Fruit fly (Drosophila melanogaster) whole organism, embryonic: ENCODE measurements around the gene CG31121.
A peak's percentile ranks its signal among the peaks of the same experiment; 100 is the strongest.

ENCODE experiments used
- Bdp1 ChIP-seq: fragments of 200-800 bp; sonication (Bioruptor generic); optimal IDR thresholded peaks from 3 replicates; lab custom pipeline; 2016; ENCODE audit warnings: missing biosample characterization, missing genetic modification characterization
- CG16813 ChIP-seq: fragments of 200-800 bp; sonication (Bioruptor generic); IDR thresholded peaks from 3 replicates; pipeline ENCODE4 v1.3.6; 2022; ENCODE audit warnings: missing biosample characterization, missing genetic modification characterization; ENCODE audit not compliant: partially characterized antibody
- CG2116 ChIP-seq: fragments of 200-800 bp; sonication (Bioruptor generic); optimal IDR thresholded peaks from 3 replicates; lab custom pipeline; 2018; ENCODE audit warnings: missing biosample characterization, mild to moderate bottlenecking, missing genetic modification characterization
- CG2202 ChIP-seq: fragments of 200-800 bp; sonication (Bioruptor generic); optimal IDR thresholded peaks from 2 replicates; lab custom pipeline; 2018; ENCODE audit warnings: missing biosample characterization, mild to moderate bottlenecking, missing genetic modification characterization
- CG33557 ChIP-seq: fragments of 200-800 bp; sonication (Bioruptor generic); optimal IDR thresholded peaks from 2 replicates; lab custom pipeline; 2019; ENCODE audit warnings: missing biosample characterization, mild to moderate bottlenecking, missing genetic modification characterization, moderate library complexity
- CG3407 ChIP-seq: fragments of 200-800 bp; sonication (Bioruptor generic); optimal IDR thresholded peaks from 2 replicates; lab custom pipeline; 2018; ENCODE audit warnings: missing biosample characterization, mild to moderate bottlenecking, missing genetic modification characterization
- CG42726 ChIP-seq: fragments of 200-800 bp; sonication (Bioruptor generic); IDR thresholded peaks from 2 replicates; pipeline ENCODE4 v1.3.6; 2022; ENCODE audit warnings: missing biosample characterization, missing genetic modification characterization; ENCODE audit not compliant: partially characterized antibody
- CG6683 ChIP-seq: fragments of 200-800 bp; sonication (Bioruptor generic); optimal IDR thresholded peaks from 2 replicates; lab custom pipeline; 2017; ENCODE audit warnings: missing biosample characterization, mild to moderate bottlenecking, missing genetic modification characterization, missing genetic modification reagents
- CG6791 ChIP-seq: fragments of 200-800 bp; sonication (Bioruptor generic); IDR thresholded peaks from 3 replicates; pipeline ENCODE4 v1.3.6; 2022; ENCODE audit warnings: missing biosample characterization, missing genetic modification characterization; ENCODE audit not compliant: partially characterized antibody
- CG7372 ChIP-seq: fragments of 200-800 bp; sonication (Bioruptor generic); IDR thresholded peaks from 2 replicates; pipeline ENCODE4 v1.3.6; 2022; ENCODE audit warnings: missing biosample characterization, missing genetic modification characterization
- CG7786 ChIP-seq: fragments of 200-800 bp; sonication (Bioruptor generic); optimal IDR thresholded peaks from 2 replicates; lab custom pipeline; 2016; ENCODE audit warnings: missing biosample characterization, missing genetic modification characterization
- CG8359 ChIP-seq: fragments of 200-800 bp; sonication (Bioruptor generic); optimal IDR thresholded peaks from 2 replicates; lab custom pipeline; 2017; ENCODE audit warnings: missing biosample characterization, mild to moderate bottlenecking, missing genetic modification characterization, borderline replicate concordance
- CG9727 ChIP-seq: fragments of 200-800 bp; sonication (Bioruptor generic); optimal IDR thresholded peaks from 3 replicates; lab custom pipeline; 2017; ENCODE audit warnings: missing biosample characterization, mild to moderate bottlenecking, missing genetic modification characterization
- Dll ChIP-seq: fragments of 200-800 bp; sonication (Bioruptor generic); IDR thresholded peaks from 4 replicates; pipeline ENCODE4 v1.3.6; 2022; ENCODE audit warnings: missing biosample characterization, missing genetic modification characterization; ENCODE audit not compliant: partially characterized antibody
- Drgx ChIP-seq: fragments of 200-800 bp; sonication (Bioruptor generic); IDR thresholded peaks from 2 replicates; pipeline ENCODE4 v1.3.6; 2022; ENCODE audit warnings: missing biosample characterization, missing genetic modification characterization
- Opbp ChIP-seq: fragments of 200-800 bp; sonication (Bioruptor generic); IDR thresholded peaks from 3 replicates; pipeline ENCODE4 v1.3.6; 2022; ENCODE audit warnings: missing biosample characterization, missing genetic modification characterization; ENCODE audit not compliant: partially characterized antibody
- Ptx1 ChIP-seq: fragments of 200-800 bp; sonication (Bioruptor generic); IDR thresholded peaks from 2 replicates; pipeline ENCODE4 v1.3.6; 2022; ENCODE audit warnings: missing biosample characterization, missing genetic modification characterization
- Scr ChIP-seq: fragments of 200-800 bp; sonication (Bioruptor generic); IDR thresholded peaks from 2 replicates; pipeline ENCODE4 v1.3.6; 2022; ENCODE audit warnings: missing biosample characterization, missing genetic modification characterization; ENCODE audit not compliant: partially characterized antibody
- Xbp1 ChIP-seq: fragments of 200-800 bp; sonication (Bioruptor generic); optimal IDR thresholded peaks from 3 replicates; lab custom pipeline; 2016; ENCODE audit warnings: missing biosample characterization, mild to moderate bottlenecking, missing genetic modification characterization
- amos ChIP-seq: fragments of 200-800 bp; sonication (Bioruptor generic); IDR thresholded peaks from 2 replicates; pipeline ENCODE4 v1.3.6; 2022; ENCODE audit warnings: missing biosample characterization, missing genetic modification characterization; ENCODE audit not compliant: partially characterized antibody
- ash1 ChIP-seq: fragments of 200-800 bp; sonication (Bioruptor generic); optimal IDR thresholded peaks from 2 replicates; lab custom pipeline; 2018; ENCODE audit warnings: missing biosample characterization, mild to moderate bottlenecking, missing genetic modification characterization
- ato ChIP-seq: fragments of 200-800 bp; sonication (Bioruptor generic); IDR thresholded peaks from 2 replicates; pipeline ENCODE4 v1.3.6; 2022; ENCODE audit warnings: missing biosample characterization, missing genetic modification characterization; ENCODE audit not compliant: partially characterized antibody
- da ChIP-seq: fragments of 200-800 bp; sonication (Bioruptor generic); optimal IDR thresholded peaks from 2 replicates; lab custom pipeline; 2016; ENCODE audit warnings: missing biosample characterization, missing genetic modification characterization
- ems ChIP-seq: fragments of 200-800 bp; sonication (Bioruptor generic); optimal IDR thresholded peaks from 3 replicates; lab custom pipeline; 2016; ENCODE audit warnings: missing biosample characterization, missing genetic modification characterization
- fd102C ChIP-seq: fragments of 200-800 bp; sonication (Bioruptor generic); optimal IDR thresholded peaks from 2 replicates; lab custom pipeline; 2018; ENCODE audit warnings: missing biosample characterization, mild to moderate bottlenecking, missing genetic modification characterization, moderate library complexity
- gro ChIP-seq: fragments of 200-800 bp; sonication (Bioruptor generic); optimal IDR thresholded peaks from 2 replicates; lab custom pipeline; 2016; ENCODE audit warnings: missing biosample characterization, missing genetic modification characterization
- hbn ChIP-seq: fragments of 200-800 bp; sonication (Bioruptor generic); IDR thresholded peaks from 2 replicates; pipeline ENCODE4 v1.3.6; 2022; ENCODE audit warnings: missing biosample characterization, missing genetic modification characterization; ENCODE audit not compliant: partially characterized antibody
- kay ChIP-seq: fragments of 200-800 bp; sonication (Bioruptor generic); optimal IDR thresholded peaks from 2 replicates; lab custom pipeline; 2016; ENCODE audit warnings: missing biosample characterization, missing genetic modification characterization
- phol ChIP-seq: fragments of 200-800 bp; sonication (Bioruptor generic); optimal IDR thresholded peaks from 3 replicates; lab custom pipeline; 2018; ENCODE audit warnings: missing biosample characterization, mild to moderate bottlenecking, missing genetic modification characterization, moderate library complexity
- prd ChIP-seq, 3 experiments: fragments of >200 bp in 2 of 3; fragments of 200-800 bp in 1 of 3; sonication (Bioruptor generic) in 1 of 3; optimal IDR thresholded peaks in 2 of 3; IDR thresholded peaks in 1 of 3; 2 replicates in 2 of 3; 3 replicates in 1 of 3; pipeline versions ENCODE4 v1.3.6 to Lab custom; 2017 to 2022; ENCODE audit warnings: missing biosample characterization in 1 of 3, missing genetic modification characterization in 1 of 3
- run ChIP-seq: fragments of 200-800 bp; sonication (Bioruptor generic); optimal IDR thresholded peaks from 3 replicates; lab custom pipeline; 2018; ENCODE audit warnings: missing biosample characterization, mild to moderate bottlenecking, missing genetic modification characterization
- schlank ChIP-seq: fragments of 200-800 bp; sonication (Bioruptor generic); optimal IDR thresholded peaks from 2 replicates; lab custom pipeline; 2018; ENCODE audit warnings: missing biosample characterization, mild to moderate bottlenecking, missing genetic modification characterization
- sens ChIP-seq: fragments of 200-800 bp; sonication (Bioruptor generic); peaks from one replicate; lab custom pipeline; 2016; ENCODE audit warnings: missing biosample characterization, missing genetic modification characterization
- sisA ChIP-seq: fragments of 200-800 bp; sonication (Bioruptor generic); IDR thresholded peaks from 2 replicates; pipeline ENCODE4 v1.3.6; 2022; ENCODE audit warnings: missing biosample characterization, missing genetic modification characterization
- slbo ChIP-seq: fragments of 200-800 bp; sonication (Bioruptor generic); IDR thresholded peaks from 2 replicates; pipeline ENCODE4 v1.3.6; 2022; ENCODE audit warnings: missing biosample characterization, missing genetic modification characterization
- usp ChIP-seq: fragments of >200 bp; optimal IDR thresholded peaks from 2 replicates; lab custom pipeline; 2017; ENCODE audit warnings: missing biosample characterization, missing genetic modification characterization
- yki ChIP-seq: fragments of >200 bp; optimal IDR thresholded peaks from 3 replicates; lab custom pipeline; 2018

The CG31121 gene

dm6 chr3R:24914864-24915263 is 20.5 kb upstream of the CG31121 start:
- TF ChIP-seq Bdp1 (GFP tag; lab: Kevin White, UChicago) (peak; percentile 89), CG2202 (no peak), amos (GFP tag; lab: Robert Waterston, UW) (peak; percentile 54; the same call in 1 of the 2 replicates), CG6791 (peak; percentile 7; the same call in 1 of the 3 replicates), phol (no peak), Opbp (GFP tag; lab: Robert Waterston, UW) (0 out of 3 replicates have a peak, but pooled peaks have one; percentile 34), Scr (GFP tag; lab: Robert Waterston, UW) (0 out of 2 replicates have a peak, but pooled peaks have one; percentile 13), CG16813 (peak; percentile 51; the same call in 2 of the 3 replicates)

DNA sequence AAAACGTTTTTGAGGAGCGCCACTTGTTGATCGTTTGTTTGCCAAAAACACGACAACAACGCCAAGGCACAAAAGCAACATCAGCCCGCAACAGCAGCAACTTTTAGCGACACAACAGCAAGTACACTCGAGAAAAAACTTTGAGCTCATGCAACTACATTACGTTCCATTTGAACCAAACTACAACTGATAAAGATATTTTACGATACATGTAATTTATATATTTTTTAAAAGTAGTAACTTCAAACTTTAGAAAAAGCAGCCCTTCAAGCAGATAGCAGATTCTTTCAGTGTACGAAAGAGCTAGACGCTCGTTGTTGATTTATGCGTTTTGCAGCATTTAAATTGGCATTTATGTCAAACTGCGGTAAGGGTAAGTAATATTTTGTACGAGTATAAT is 15.7 kb upstream of the CG31121 start:
- TF ChIP-seq slbo (GFP tag; lab: Robert Waterston, UW) (0 out of 2 replicates have a peak, but pooled peaks have one; percentile 3), Ptx1 (GFP tag; lab: Robert Waterston, UW) (0 out of 2 replicates have a peak, but pooled peaks have one; percentile 28), ato (GFP tag; lab: Robert Waterston, UW) (no peak), CG6683 (GFP tag; lab: Kevin White, UChicago) (no peak), Drgx (peak; percentile 81), sisA (GFP tag; lab: Robert Waterston, UW) (peak; percentile 34; the same call in 1 of the 2 replicates), sens (GFP tag; lab: Kevin White, UChicago) (peak; percentile 17), ash1 (GFP tag; lab: Kevin White, UChicago) (no peak), CG33557 (GFP tag; lab: Kevin White, UChicago) (no peak), prd (optimal IDR thresholded peaks at IDR 0.05; lab: Kevin White, UChicago) (no peak), prd (GFP tag; IDR thresholded peaks at IDR 0.05; lab: Robert Waterston, UW) (peak; percentile 37; the same call in 1 of the 3 replicates)

dm6 chr3R:24908034-24908433 is 13.6 kb upstream of the CG31121 start:
- peak; percentile 28; the same call in 1 of the 2 replicates for TF ChIP-seq Drgx
- no peak for TF ChIP-seq CG2116 (GFP tag; lab: Kevin White, UChicago)
- no peak for TF ChIP-seq ems (GFP tag; lab: Kevin White, UChicago)

dm6 chr3R:24906648-24907047 is 12.2 kb upstream of the CG31121 start:
- TF ChIP-seq usp (GFP tag; lab: Kevin White, UChicago) (no peak), yki (lab: Kevin White, UChicago) (no peak), CG8359 (GFP tag; lab: Kevin White, UChicago) (no peak), CG3407 (GFP tag; lab: Kevin White, UChicago) (no peak), Dll (GFP tag; lab: Robert Waterston, UW) (no peak), sens (GFP tag; lab: Kevin White, UChicago) (peak; percentile 35), Ptx1 (GFP tag; lab: Robert Waterston, UW) (no peak), Xbp1 (no peak), run (no peak), fd102C (GFP tag; lab: Kevin White, UChicago) (no peak), kay (GFP tag; lab: Kevin White, UChicago) (no peak), schlank (no peak), CG9727 (GFP tag; lab: Kevin White, UChicago) (no peak), hbn (GFP tag; lab: Robert Waterston, UW) (no peak), gro (GFP tag; lab: Kevin White, UChicago) (no peak), CG7786 (GFP tag; lab: Kevin White, UChicago) (no peak), CG42726 (GFP tag; lab: Robert Waterston, UW) (no peak), da (no peak), CG7372 (GFP tag; lab: Robert Waterston, UW) (0 out of 2 replicates have a peak, but pooled peaks have one; percentile 1), Drgx (peak; percentile 46; the same call in 1 of the 2 replicates)
